Fruit fly (Drosophila melanogaster) whole organism, embryonic: ENCODE measurements around the gene Rab9.

Experiments used
- Asciz ChIP-seq: fragments of 200-800 bp; sonication (Bioruptor generic); optimal IDR thresholded peaks from 2 replicates; lab custom pipeline; 2017; ENCODE audit warnings: missing biosample characterization, mild to moderate bottlenecking, missing genetic modification characterization, missing genetic modification reagents
- CG10366 ChIP-seq: fragments of 200-800 bp; sonication (Bioruptor generic); IDR thresholded peaks from 2 replicates; pipeline ENCODE4 v1.3.6; 2022; ENCODE audit warnings: missing biosample characterization, missing genetic modification characterization
- CG11247 ChIP-seq: fragments of 200-800 bp; sonication (Bioruptor generic); IDR thresholded peaks from 2 replicates; pipeline ENCODE4 v1.3.6; 2022; ENCODE audit warnings: missing biosample characterization, missing genetic modification characterization
- CG12942 ChIP-seq: fragments of 200-800 bp; sonication (Bioruptor generic); optimal IDR thresholded peaks from 3 replicates; lab custom pipeline; 2016; ENCODE audit warnings: missing biosample characterization, missing genetic modification characterization
- CG13424 ChIP-seq: fragments of 200-800 bp; sonication (Bioruptor generic); optimal IDR thresholded peaks from 2 replicates; lab custom pipeline; 2019; ENCODE audit warnings: missing biosample characterization, mild to moderate bottlenecking, missing genetic modification characterization, moderate library complexity
- CG14710 ChIP-seq: fragments of 200-800 bp; sonication (Bioruptor generic); optimal IDR thresholded peaks from 3 replicates; lab custom pipeline; 2019; ENCODE audit warnings: missing biosample characterization, mild to moderate bottlenecking, missing genetic modification characterization, moderate library complexity
- CG1603 ChIP-seq: fragments of 200-800 bp; sonication (Bioruptor generic); optimal IDR thresholded peaks from 2 replicates; lab custom pipeline; 2019; ENCODE audit warnings: missing biosample characterization, mild to moderate bottlenecking, missing genetic modification characterization, moderate library complexity
- CG17328 ChIP-seq: fragments of 200-800 bp; sonication (Bioruptor generic); IDR thresholded peaks from 2 replicates; pipeline ENCODE4 v1.3.6; 2022; ENCODE audit warnings: missing biosample characterization, missing genetic modification characterization
- CG17829 ChIP-seq: fragments of 200-800 bp; optimal IDR thresholded peaks from 2 replicates; lab custom pipeline; 2019; ENCODE audit warnings: missing biosample characterization, mild to moderate bottlenecking, missing genetic modification characterization, moderate library complexity
- CG1792 ChIP-seq: fragments of 200-800 bp; sonication (Bioruptor generic); optimal IDR thresholded peaks from 2 replicates; lab custom pipeline; 2016; ENCODE audit warnings: missing biosample characterization, missing genetic modification characterization
- CG1832 ChIP-seq: fragments of 200-800 bp; sonication (Bioruptor generic); optimal IDR thresholded peaks from 2 replicates; lab custom pipeline; 2017; ENCODE audit warnings: missing biosample characterization, mild to moderate bottlenecking, missing genetic modification characterization, inconsistent platforms
- CG2199 ChIP-seq: fragments of 200-800 bp; sonication (Bioruptor generic); IDR thresholded peaks from 3 replicates; pipeline ENCODE4 v1.3.6; 2022; ENCODE audit warnings: missing biosample characterization, missing genetic modification characterization
- CG43689 ChIP-seq: fragments of 200-800 bp; sonication (Bioruptor generic); IDR thresholded peaks from 2 replicates; pipeline ENCODE4 v1.3.6; 2022; ENCODE audit warnings: missing biosample characterization, missing genetic modification characterization
- CG4404 ChIP-seq: fragments of 200-800 bp; sonication (Bioruptor generic); IDR thresholded peaks from 2 replicates; pipeline ENCODE4 v1.3.6; 2022; ENCODE audit warnings: missing biosample characterization, missing genetic modification characterization
- CG8359 ChIP-seq: fragments of 200-800 bp; sonication (Bioruptor generic); optimal IDR thresholded peaks from 2 replicates; lab custom pipeline; 2017; ENCODE audit warnings: missing biosample characterization, mild to moderate bottlenecking, missing genetic modification characterization, borderline replicate concordance
- CG8388 ChIP-seq: fragments of 200-800 bp; sonication (Bioruptor generic); optimal IDR thresholded peaks from 2 replicates; lab custom pipeline; 2019; ENCODE audit warnings: missing biosample characterization, mild to moderate bottlenecking, missing genetic modification characterization, moderate library complexity
- CG9932 ChIP-seq: fragments of 200-800 bp; sonication (Bioruptor generic); IDR thresholded peaks from 2 replicates; pipeline ENCODE4 v1.3.6; 2022; ENCODE audit warnings: missing biosample characterization, missing genetic modification characterization
- D19B ChIP-seq: fragments of 200-800 bp; sonication (Bioruptor generic); optimal IDR thresholded peaks from 2 replicates; lab custom pipeline; 2017; ENCODE audit warnings: missing biosample characterization, mild to moderate bottlenecking, missing genetic modification characterization
- Dip2 ChIP-seq: fragments of 200-800 bp; sonication (Bioruptor generic); IDR thresholded peaks from 2 replicates; pipeline ENCODE4 v1.3.6; 2022; ENCODE audit warnings: missing biosample characterization, missing genetic modification characterization
- E2f1 ChIP-seq: fragments of 200-800 bp; sonication (Bioruptor generic); IDR thresholded peaks from 2 replicates; pipeline ENCODE4 v1.3.6; 2022; ENCODE audit warnings: missing biosample characterization, missing genetic modification characterization
- E2f2 ChIP-seq: fragments of 200-800 bp; sonication (Bioruptor generic); IDR thresholded peaks from 2 replicates; pipeline ENCODE4 v1.3.6; 2022; ENCODE audit warnings: missing biosample characterization, missing genetic modification characterization
- Ets97D ChIP-seq: fragments of 200-800 bp; sonication (Bioruptor generic); optimal IDR thresholded peaks from 3 replicates; lab custom pipeline; 2016; ENCODE audit warnings: missing biosample characterization, missing genetic modification characterization
- Jarid2 ChIP-seq: fragments of 200-800 bp; sonication (Bioruptor generic); optimal IDR thresholded peaks from 3 replicates; lab custom pipeline; 2017; ENCODE audit warnings: mild to moderate bottlenecking, missing biosample characterization, missing genetic modification reagents, missing genetic modification characterization
- MESR4 ChIP-seq: fragments of 200-800 bp; sonication (Bioruptor generic); optimal IDR thresholded peaks from 2 replicates; lab custom pipeline; 2018; ENCODE audit warnings: missing biosample characterization, mild to moderate bottlenecking, missing genetic modification characterization, moderate library complexity
- Rx ChIP-seq: fragments of 200-800 bp; sonication (Bioruptor generic); IDR thresholded peaks from 2 replicates; pipeline ENCODE4 v1.3.6; 2022; ENCODE audit warnings: missing biosample characterization, missing genetic modification characterization
- Scr ChIP-seq: fragments of 200-800 bp; sonication (Bioruptor generic); IDR thresholded peaks from 2 replicates; pipeline ENCODE4 v1.3.6; 2022; ENCODE audit warnings: missing biosample characterization, missing genetic modification characterization; ENCODE audit not compliant: partially characterized antibody
- Side ChIP-seq: fragments of 200-800 bp; sonication (Bioruptor generic); optimal IDR thresholded peaks from 2 replicates; lab custom pipeline; 2016; ENCODE audit warnings: missing biosample characterization, missing genetic modification characterization
- br ChIP-seq: fragments of >200 bp; optimal IDR thresholded peaks from 2 replicates; lab custom pipeline; 2017
- crc ChIP-seq: fragments of 200-800 bp; sonication (Bioruptor generic); optimal IDR thresholded peaks from 2 replicates; lab custom pipeline; 2016; ENCODE audit warnings: missing biosample characterization, missing genetic modification characterization
- emc ChIP-seq: fragments of 200-800 bp; sonication (Bioruptor generic); optimal IDR thresholded peaks from 2 replicates; lab custom pipeline; 2016; ENCODE audit warnings: missing biosample characterization, missing genetic modification characterization
- eve ChIP-seq, 2 experiments: fragments of >200 bp; optimal IDR thresholded peaks; 2 replicates each; lab custom pipeline; 2017; ENCODE audit warnings: missing biosample characterization in 2 of 2, missing genetic modification characterization in 2 of 2
- fu2 ChIP-seq: fragments of 200-800 bp; sonication (Bioruptor generic); optimal IDR thresholded peaks from 2 replicates; lab custom pipeline; 2016; ENCODE audit warnings: missing biosample characterization, missing genetic modification characterization
- gem ChIP-seq: fragments of 200-800 bp; sonication (Bioruptor generic); optimal IDR thresholded peaks from 2 replicates; lab custom pipeline; 2019; ENCODE audit warnings: missing biosample characterization, mild to moderate bottlenecking, missing genetic modification characterization, moderate library complexity
- gfzf ChIP-seq: fragments of 200-800 bp; sonication (Bioruptor generic); optimal IDR thresholded peaks from 2 replicates; lab custom pipeline; 2016; ENCODE audit warnings: missing biosample characterization, mild to moderate bottlenecking, missing genetic modification characterization, moderate library complexity
- gsb-n ChIP-seq: fragments of 200-800 bp; sonication (Bioruptor generic); optimal IDR thresholded peaks from 3 replicates; lab custom pipeline; 2018; ENCODE audit warnings: missing biosample characterization, mild to moderate bottlenecking, missing genetic modification characterization
- lab ChIP-seq: fragments of 200-800 bp; sonication (Bioruptor generic); optimal IDR thresholded peaks from 3 replicates; lab custom pipeline; 2017; ENCODE audit warnings: missing biosample characterization, missing genetic modification characterization, mild to moderate bottlenecking, moderate library complexity, missing genetic modification reagents
- mld ChIP-seq: fragments of 200-800 bp; sonication (Bioruptor generic); IDR thresholded peaks from 3 replicates; pipeline ENCODE4 v1.3.6; 2022; ENCODE audit warnings: missing biosample characterization, missing genetic modification characterization; ENCODE audit not compliant: partially characterized antibody
- oc ChIP-seq: fragments of 200-800 bp; sonication (Bioruptor generic); optimal IDR thresholded peaks from 2 replicates; lab custom pipeline; 2018; ENCODE audit warnings: missing biosample characterization, mild to moderate bottlenecking, missing genetic modification characterization, moderate library complexity
- pan ChIP-seq, 4 experiments: fragments of >200 bp in 3 of 4; fragments of 200-800 bp in 1 of 4; sonication (Bioruptor generic) in 1 of 4; optimal IDR thresholded peaks in 3 of 4; IDR thresholded peaks in 1 of 4; 2 replicates each; pipeline versions ENCODE4 v1.3.6 to Lab custom; 2017 to 2022; ENCODE audit warnings: missing biosample characterization in 2 of 4, missing genetic modification characterization in 2 of 4, mixed read lengths in 1 of 4
- phol ChIP-seq: fragments of 200-800 bp; sonication (Bioruptor generic); optimal IDR thresholded peaks from 3 replicates; lab custom pipeline; 2018; ENCODE audit warnings: missing biosample characterization, mild to moderate bottlenecking, missing genetic modification characterization, moderate library complexity
- pum ChIP-seq: fragments of 200-800 bp; sonication (Bioruptor generic); optimal IDR thresholded peaks from 2 replicates; lab custom pipeline; 2016; ENCODE audit warnings: missing biosample characterization, missing genetic modification characterization
- sima ChIP-seq: fragments of 200-800 bp; sonication (Bioruptor generic); optimal IDR thresholded peaks from 2 replicates; lab custom pipeline; 2016; ENCODE audit warnings: missing biosample characterization, missing genetic modification characterization
- sisA ChIP-seq: fragments of 200-800 bp; sonication (Bioruptor generic); IDR thresholded peaks from 2 replicates; pipeline ENCODE4 v1.3.6; 2022; ENCODE audit warnings: missing biosample characterization, missing genetic modification characterization
- tio ChIP-seq: fragments of 200-800 bp; sonication (Bioruptor generic); optimal IDR thresholded peaks from 2 replicates; lab custom pipeline; 2017; ENCODE audit warnings: missing biosample characterization, missing genetic modification characterization, inconsistent platforms
- usp ChIP-seq: fragments of >200 bp; optimal IDR thresholded peaks from 2 replicates; lab custom pipeline; 2017; ENCODE audit warnings: missing biosample characterization, missing genetic modification characterization
- vvl ChIP-seq: fragments of 200-800 bp; sonication (Bioruptor generic); IDR thresholded peaks from 2 replicates; pipeline ENCODE4 v1.3.6; 2022; ENCODE audit warnings: missing biosample characterization, missing genetic modification characterization
- zen ChIP-seq: fragments of 200-800 bp; sonication (Bioruptor generic); optimal IDR thresholded peaks from 3 replicates; lab custom pipeline; 2018; ENCODE audit warnings: missing biosample characterization, mild to moderate bottlenecking, missing genetic modification characterization, moderate library complexity
- zfh2 ChIP-seq: fragments of 200-800 bp; sonication (Bioruptor generic); optimal IDR thresholded peaks from 2 replicates; lab custom pipeline; 2016; ENCODE audit warnings: missing biosample characterization, missing genetic modification characterization

Gene Rab9

dm6 chr2L:19398317-19399234 is 33.8 kb upstream of the Rab9 start, which contains the start of gene CG17544 (continued):
- TF ChIP-seq tio (peak; percentile 52), CG1603 (tag; lab: Kevin White, UChicago) (peak; percentile 13), CG43689 (GFP tag; lab: Robert Waterston, UW) (no peak), E2f2 (peak; percentile 49; the same call in 1 of the 2 replicates), CG13424 (tag; lab: Kevin White, UChicago) (peak; percentile 89), eve (GFP tag; optimal IDR thresholded peaks at IDR 0.05; lab: Kevin White, UChicago) (peak in 1 of 2 experiments; percentile 10), CG17829 (tag; lab: Kevin White, UChicago) (peak; percentile 82), phol (tag; lab: Kevin White, UChicago) (peak; percentile 83), crc (no peak), emc (GFP tag; lab: Kevin White, UChicago) (no peak), CG17328 (GFP tag; lab: Robert Waterston, UW) (no peak), gem (peak; percentile 90), gsb-n (tag; lab: Kevin White, UChicago) (peak; percentile 60), CG14710 (peak; percentile 83), CG2199 (peak; percentile 85; the same call in 2 of the 3 replicates), Side (GFP tag; lab: Kevin White, UChicago) (peak; percentile 23), zen (tag; lab: Kevin White, UChicago) (peak; percentile 62), CG9932 (GFP tag; lab: Robert Waterston, UW) (peak; percentile 78), usp (GFP tag; lab: Kevin White, UChicago) (no peak), mld (no peak), Dip2 (GFP tag; lab: Robert Waterston, UW) (no peak), gfzf (GFP tag; lab: Kevin White, UChicago) (no peak), CG10366 (GFP tag; lab: Robert Waterston, UW) (no peak; the same call in 1 of the 2 replicates), MESR4 (GFP tag; lab: Kevin White, UChicago) (no peak), vvl (GFP tag; lab: Robert Waterston, UW) (peak; percentile 55), CG1792 (GFP tag; lab: Kevin White, UChicago) (no peak), E2f1 (GFP tag; lab: Robert Waterston, UW) (0 out of 2 replicates have a peak, but pooled peaks have one; percentile 30), pan (optimal IDR thresholded peaks at IDR 0.05; lab: Kevin White, UChicago) (no peak), pan (GFP tag; optimal IDR thresholded peaks at IDR 0.05 in 1 of 2, IDR thresholded peaks at IDR 0.05 in 1 of 2) (peak in 1 of 2 experiments; percentile 46), br (lab: Kevin White, UChicago) (no peak), lab (GFP tag; lab: Kevin White, UChicago) (peak; percentile 91), CG8388 (GFP tag; lab: Kevin White, UChicago) (peak; percentile 68), sima (GFP tag; lab: Kevin White, UChicago) (no peak), Ets97D (no peak), CG11247 (no peak), CG1832 (peak; percentile 87), fu2 (GFP tag; lab: Kevin White, UChicago) (peak; percentile 25), Rx (GFP tag; lab: Robert Waterston, UW) (peak; percentile 52; the same call in 1 of the 2 replicates), Scr (GFP tag; lab: Robert Waterston, UW) (no peak), oc (tag; lab: Kevin White, UChicago) (peak; percentile 77), D19B (GFP tag; lab: Kevin White, UChicago) (peak; percentile 72), pum (GFP tag; lab: Kevin White, UChicago) (peak; percentile 4), Jarid2 (GFP tag; lab: Kevin White, UChicago) (peak; percentile 64), CG12942 (peak; percentile 46), zfh2 (GFP tag; lab: Kevin White, UChicago) (peak; percentile 58), CG8359 (peak; percentile 71), sisA (GFP tag; lab: Robert Waterston, UW) (peak; percentile 51), Asciz (peak; percentile 64), CG4404 (GFP tag; lab: Robert Waterston, UW) (peak; percentile 67)
